Worm (Caenorhabditis elegans): ENCODE results near the gene ttr-10.

DNA sequence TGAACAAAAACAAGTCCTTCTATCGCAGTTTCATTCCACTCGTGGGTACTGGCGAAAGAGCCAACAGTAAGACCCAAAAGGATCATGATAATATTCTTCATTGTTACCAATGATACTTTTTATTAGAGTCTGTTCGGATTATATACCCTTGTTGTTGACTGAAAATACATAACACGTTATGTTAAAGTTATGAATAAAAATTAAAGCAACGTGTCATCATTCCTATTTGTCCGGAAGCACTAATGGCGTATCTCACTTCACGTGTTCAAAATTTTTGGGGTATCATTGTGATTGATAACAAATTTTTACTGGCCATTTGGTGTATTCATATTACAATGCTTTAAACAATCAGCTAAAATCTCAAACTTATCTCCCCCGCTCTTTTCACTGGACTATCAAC, 47.7 kb upstream of the ttr-10 start, which contains the start of gene scl-26:
- TF ChIP-seq klf-2 (GFP tag; conservative IDR thresholded peaks at IDR 0.05), result no peak
- no peak for TF ChIP-seq med-1 (GFP tag; optimal IDR thresholded peaks at IDR 0.05; ENCODE audit: insufficient read depth)
